Worm (Caenorhabditis elegans) whole organism, early embryonic: ENCODE measurements around the gene F28B1.2.

Source experiments
- B0310.2 ChIP-seq: sonication (generic microtip); optimal IDR thresholded peaks from 2 replicates; lab custom pipeline; 2016; ENCODE audit warnings: mild to moderate bottlenecking, missing genetic modification characterization, missing compliant biosample characterization
- F13C5.2 ChIP-seq: sonication (generic microtip); optimal IDR thresholded peaks from 2 replicates; lab custom pipeline; 2017; ENCODE audit warnings: mild to moderate bottlenecking, missing genetic modification characterization, inconsistent platforms, missing compliant biosample characterization
- aly-1 ChIP-seq: sonication (generic microtip); optimal IDR thresholded peaks from 2 replicates; lab custom pipeline; 2016; ENCODE audit warnings: missing genetic modification characterization, missing compliant biosample characterization
- ama-1 ChIP-seq: fragments of 150-350 bp; optimal IDR thresholded peaks from 2 replicates; lab custom pipeline; 2014
- hmg-4 ChIP-seq: fragments of 200-800 bp; sonication (Bioruptor generic); optimal IDR thresholded peaks from 2 replicates; lab custom pipeline; 2018; ENCODE audit warnings: mild to moderate bottlenecking, missing genetic modification characterization, missing compliant biosample characterization
- hnd-1 ChIP-seq: sonication (generic microtip); optimal IDR thresholded peaks from 2 replicates; lab custom pipeline; 2016; ENCODE audit warnings: missing genetic modification characterization, missing compliant biosample characterization
- pes-1 ChIP-seq: fragments of 200-800 bp; sonication (Bioruptor generic); IDR thresholded peaks from 2 replicates; pipeline ENCODE4 v1.3.6; 2022; ENCODE audit warnings: missing genetic modification reagents, missing genetic modification characterization, missing compliant biosample characterization
- tbx-37 ChIP-seq: fragments of 200-800 bp; sonication (Bioruptor generic); conservative IDR thresholded peaks from 2 replicates; pipeline ENCODE4 v1.3.6; 2022; ENCODE audit warnings: missing genetic modification reagents, missing genetic modification characterization, missing compliant biosample characterization
- tra-4 ChIP-seq: sonication (generic microtip); optimal IDR thresholded peaks from 2 replicates; lab custom pipeline; 2017; ENCODE audit warnings: missing genetic modification characterization, missing compliant biosample characterization

- TF ChIP-seq tra-4 (tag; lab: Kevin White, UChicago) (no peak), ama-1 (no peak), hnd-1 (tag; lab: Kevin White, UChicago) (no peak), pes-1 (GFP tag; lab: Robert Waterston, UW) (no peak), aly-1 (tag; lab: Kevin White, UChicago) (no peak), B0310.2 (tag; lab: Kevin White, UChicago) (no peak), F13C5.2 (tag; lab: Kevin White, UChicago) (no peak), hmg-4 (GFP tag; lab: Kevin White, UChicago) (no peak), tbx-37 (no peak)
Measured at ce11 chrV:17059987-17060386, 15.4 kb downstream of the F28B1.2 start, which contains the start of gene sri-66.
